Worm (Caenorhabditis elegans) whole organism, young adult: ENCODE results near the gene Y39G8B.7.
A peak's percentile ranks its signal among the peaks of the same experiment; 100 is the strongest.

Experiments
- B0336.3 ChIP-seq: fragments of 200-800 bp; sonication (Bioruptor generic); IDR thresholded peaks from 2 replicates; pipeline ENCODE4 v1.3.6; 2022; ENCODE audit warnings: missing genetic modification characterization, missing compliant biosample characterization
- D2030.7 ChIP-seq: fragments of 200-800 bp; sonication (Bioruptor generic); IDR thresholded peaks from 2 replicates; pipeline ENCODE4 v1.3.6; 2022; ENCODE audit warnings: missing genetic modification reagents, missing genetic modification characterization, missing compliant biosample characterization
- F22D6.2 ChIP-seq: sonication (generic microtip); optimal IDR thresholded peaks from 2 replicates; lab custom pipeline; 2016; ENCODE audit warnings: mild to moderate bottlenecking, missing genetic modification characterization, missing compliant biosample characterization
- F23B12.7 ChIP-seq: sonication (generic microtip); optimal IDR thresholded peaks from 2 replicates; lab custom pipeline; 2017; ENCODE audit warnings: missing genetic modification characterization, mild to moderate bottlenecking, missing compliant biosample characterization, antibody characterized with exemption, moderate library complexity; ENCODE audit not compliant: insufficient read depth
- F37B4.10 ChIP-seq: fragments of 200-800 bp; sonication (Bioruptor generic); IDR thresholded peaks from 2 replicates; pipeline ENCODE4 v1.3.6; 2022; ENCODE audit warnings: missing genetic modification characterization, missing compliant biosample characterization
- F39B2.1 ChIP-seq: fragments of 200-800 bp; sonication (Bioruptor generic); IDR thresholded peaks from 2 replicates; pipeline ENCODE4 v1.3.6; 2022; ENCODE audit warnings: missing genetic modification reagents, missing genetic modification characterization, missing compliant biosample characterization
- F49E8.2 ChIP-seq: sonication (generic microtip); optimal IDR thresholded peaks from 3 replicates; lab custom pipeline; 2017; ENCODE audit warnings: missing genetic modification characterization, mild to moderate bottlenecking, missing compliant biosample characterization, antibody characterized with exemption, moderate library complexity; ENCODE audit not compliant: insufficient read depth
- F57A8.1 ChIP-seq: fragments of 200-800 bp; sonication (Bioruptor generic); optimal IDR thresholded peaks from 2 replicates; lab custom pipeline; 2018; ENCODE audit warnings: mild to moderate bottlenecking, missing genetic modification characterization, moderate library complexity, missing compliant biosample characterization
- F57C9.4 ChIP-seq: sonication (generic microtip); optimal IDR thresholded peaks from 2 replicates; lab custom pipeline; 2017; ENCODE audit warnings: mild to moderate bottlenecking, missing genetic modification characterization, missing compliant biosample characterization
- T26A5.8 ChIP-seq: sonication (generic microtip); optimal IDR thresholded peaks from 2 replicates; lab custom pipeline; 2016; ENCODE audit warnings: missing genetic modification characterization, missing compliant biosample characterization
- Y95B8A.8 ChIP-seq: fragments of 200-800 bp; sonication (Bioruptor generic); IDR thresholded peaks from 2 replicates; pipeline ENCODE4 v1.3.6; 2022; ENCODE audit warnings: missing genetic modification reagents, missing genetic modification characterization, missing compliant biosample characterization
- akir-1 ChIP-seq: fragments of 200-800 bp; sonication (Bioruptor generic); optimal IDR thresholded peaks from 2 replicates; lab custom pipeline; 2018; ENCODE audit warnings: mild to moderate bottlenecking, missing genetic modification characterization, moderate library complexity, missing compliant biosample characterization
- aptf-2 ChIP-seq: fragments of 200-800 bp; sonication (Bioruptor generic); conservative IDR thresholded peaks from 2 replicates; pipeline ENCODE4 v1.3.6; 2022; ENCODE audit warnings: missing genetic modification reagents, missing genetic modification characterization, missing compliant biosample characterization
- attf-5 ChIP-seq: fragments of 200-800 bp; sonication (Bioruptor generic); optimal IDR thresholded peaks from 2 replicates; lab custom pipeline; 2018; ENCODE audit warnings: mild to moderate bottlenecking, missing genetic modification characterization, missing compliant biosample characterization
- attf-6 ChIP-seq: fragments of 200-800 bp; sonication (Bioruptor generic); IDR thresholded peaks from 2 replicates; pipeline ENCODE4 v1.3.6; 2022; ENCODE audit warnings: missing genetic modification reagents, missing genetic modification characterization, missing compliant biosample characterization
- cebp-1 ChIP-seq, 2 experiments: fragments of 200-800 bp in 1 of 2; sonication (Bioruptor generic) in 1 of 2; sonication (generic microtip) in 1 of 2; IDR thresholded peaks in 1 of 2; optimal IDR thresholded peaks in 1 of 2; 2 replicates each; pipeline versions ENCODE4 v1.3.6 to Lab custom; 2017 to 2022; ENCODE audit warnings: missing compliant biosample characterization in 2 of 2, missing genetic modification characterization in 2 of 2, mild to moderate bottlenecking in 1 of 2, missing genetic modification reagents in 1 of 2, moderate library complexity in 1 of 2
- cebp-2 ChIP-seq: fragments of 200-800 bp; sonication (Bioruptor generic); IDR thresholded peaks from 2 replicates; pipeline ENCODE4 v1.3.6; 2022; ENCODE audit warnings: missing genetic modification characterization, missing compliant biosample characterization
- ceh-100 ChIP-seq: fragments of 200-800 bp; sonication (Bioruptor generic); IDR thresholded peaks from 2 replicates; pipeline ENCODE4 v1.3.6; 2022; ENCODE audit warnings: missing genetic modification reagents, missing genetic modification characterization, missing compliant biosample characterization
- chd-7 ChIP-seq: sonication (generic microtip); optimal IDR thresholded peaks from 2 replicates; lab custom pipeline; 2016; ENCODE audit warnings: mild to moderate bottlenecking, missing genetic modification characterization, moderate library complexity, missing compliant biosample characterization
- die-1 ChIP-seq: sonication (generic microtip); optimal IDR thresholded peaks from 2 replicates; lab custom pipeline; 2016; ENCODE audit warnings: missing genotype, mild to moderate bottlenecking, missing genetic modification characterization, missing compliant biosample characterization
- dox-1 ChIP-seq: fragments of 200-800 bp; sonication (Bioruptor generic); IDR thresholded peaks from 2 replicates; pipeline ENCODE4 v1.3.6; 2022; ENCODE audit warnings: missing genetic modification reagents, missing genetic modification characterization, missing compliant biosample characterization
- egl-44 ChIP-seq: fragments of 200-800 bp; sonication (Bioruptor generic); IDR thresholded peaks from 2 replicates; pipeline ENCODE4 v1.3.6; 2022; ENCODE audit warnings: missing genetic modification reagents, missing genetic modification characterization, missing compliant biosample characterization
- ekl-4 ChIP-seq: fragments of 200-800 bp; sonication (Bioruptor generic); IDR thresholded peaks from 2 replicates; pipeline ENCODE4 v1.3.6; 2022; ENCODE audit warnings: missing genetic modification reagents, missing genetic modification characterization, missing compliant biosample characterization
- him-1 ChIP-seq: sonication (generic microtip); optimal IDR thresholded peaks from 2 replicates; lab custom pipeline; 2016; ENCODE audit warnings: missing genotype, missing genetic modification reagents, missing genetic modification characterization, missing compliant biosample characterization
- hlh-12 ChIP-seq: sonication (generic microtip); optimal IDR thresholded peaks from 2 replicates; lab custom pipeline; 2016; ENCODE audit warnings: missing genetic modification characterization, missing compliant biosample characterization
- hlh-26 ChIP-seq: fragments of 200-800 bp; sonication (Bioruptor generic); conservative IDR thresholded peaks from 2 replicates; pipeline ENCODE4 v1.3.6; 2022; ENCODE audit warnings: missing genetic modification reagents, missing genetic modification characterization, missing compliant biosample characterization
- let-526 ChIP-seq: fragments of 200-800 bp; sonication (Bioruptor generic); IDR thresholded peaks from 2 replicates; pipeline ENCODE4 v1.3.6; 2022; ENCODE audit warnings: missing genetic modification reagents, missing genetic modification characterization, missing compliant biosample characterization
- lin-35 ChIP-seq, 3 experiments: fragments of 150-350 bp in 2 of 3; sonication (generic microtip) in 1 of 3; optimal IDR thresholded peaks; 2 replicates each; lab custom pipeline; 2014 to 2018; ENCODE audit warnings: missing biosample characterization in 3 of 3, missing genetic modification characterization in 3 of 3, missing genetic modification reagents in 3 of 3
- lin-40 ChIP-seq: sonication (generic microtip); optimal IDR thresholded peaks from 2 replicates; lab custom pipeline; 2016; ENCODE audit warnings: missing genetic modification characterization, mild to moderate bottlenecking, missing compliant biosample characterization, missing genotype, missing genetic modification reagents
- lin-54 ChIP-seq: fragments of 200-800 bp; sonication (Bioruptor generic); optimal IDR thresholded peaks from 2 replicates; lab custom pipeline; 2018; ENCODE audit warnings: mild to moderate bottlenecking, missing genetic modification characterization, missing compliant biosample characterization
- mes-4 ChIP-seq: sonication (generic microtip); optimal IDR thresholded peaks from 2 replicates; lab custom pipeline; 2016; ENCODE audit warnings: missing genotype, missing genetic modification characterization, missing compliant biosample characterization
- mxl-1 ChIP-seq: sonication (generic microtip); optimal IDR thresholded peaks from 2 replicates; lab custom pipeline; 2016; ENCODE audit warnings: missing genetic modification characterization, missing compliant biosample characterization
- nfya-1 ChIP-seq: sonication (generic microtip); optimal IDR thresholded peaks from 2 replicates; lab custom pipeline; 2017; ENCODE audit warnings: antibody characterized with exemption, missing compliant biosample characterization, missing genetic modification characterization, borderline replicate concordance; ENCODE audit not compliant: insufficient read depth
- nfyb-1 ChIP-seq: fragments of 200-800 bp; sonication (Bioruptor generic); IDR thresholded peaks from 2 replicates; pipeline ENCODE4 v1.3.6; 2022; ENCODE audit warnings: missing genetic modification reagents, missing genetic modification characterization, missing compliant biosample characterization
- nhr-179 ChIP-seq: sonication (generic microtip); optimal IDR thresholded peaks from 2 replicates; lab custom pipeline; 2016; ENCODE audit warnings: mild to moderate bottlenecking, missing genetic modification characterization, missing compliant biosample characterization
- nhr-80 ChIP-seq: sonication (generic microtip); optimal IDR thresholded peaks from 2 replicates; lab custom pipeline; 2016; ENCODE audit warnings: missing genetic modification characterization, missing compliant biosample characterization
- rpc-1 ChIP-seq, 2 experiments: fragments of 150-350 bp in 1 of 2; sonication (generic microtip) in 1 of 2; optimal IDR thresholded peaks; 2 replicates each; lab custom pipeline; 2014 to 2018; ENCODE audit warnings: missing biosample characterization in 1 of 2, missing genetic modification characterization in 1 of 2, missing genetic modification reagents in 1 of 2, missing genotype in 1 of 2
- sea-2 ChIP-seq: fragments of 200-800 bp; sonication (Bioruptor generic); IDR thresholded peaks from 2 replicates; pipeline ENCODE4 v1.3.6; 2022; ENCODE audit warnings: missing genetic modification characterization, missing compliant biosample characterization
- snpc-1.3 ChIP-seq: sonication (generic microtip); optimal IDR thresholded peaks from 2 replicates; lab custom pipeline; 2017; ENCODE audit warnings: missing genetic modification characterization, mild to moderate bottlenecking, missing compliant biosample characterization, antibody characterized with exemption, moderate library complexity, missing genotype, missing genetic modification reagents; ENCODE audit not compliant: insufficient read depth
- somi-1 ChIP-seq: fragments of 200-800 bp; sonication (Bioruptor generic); optimal IDR thresholded peaks from 2 replicates; lab custom pipeline; 2018; ENCODE audit warnings: mild to moderate bottlenecking, missing genetic modification characterization, missing compliant biosample characterization
- tbp1 ChIP-seq: fragments of 200-800 bp; sonication (Bioruptor generic); optimal IDR thresholded peaks from 2 replicates; lab custom pipeline; 2018; ENCODE audit warnings: mild to moderate bottlenecking, missing genetic modification characterization, missing compliant biosample characterization
- tlf-1 ChIP-seq: fragments of 200-800 bp; sonication (Bioruptor generic); optimal IDR thresholded peaks from 2 replicates; lab custom pipeline; 2018; ENCODE audit warnings: mild to moderate bottlenecking, missing genetic modification characterization, missing compliant biosample characterization
- xnd-1 ChIP-seq: sonication (generic microtip); optimal IDR thresholded peaks from 2 replicates; lab custom pipeline; 2016; ENCODE audit warnings: missing genotype, missing genetic modification reagents, missing genetic modification characterization, missing compliant biosample characterization
- ztf-22 ChIP-seq: fragments of 200-800 bp; sonication (Bioruptor generic); optimal IDR thresholded peaks from 2 replicates; lab custom pipeline; 2018; ENCODE audit warnings: mild to moderate bottlenecking, missing genetic modification characterization, moderate library complexity, missing compliant biosample characterization
- ztf-3 ChIP-seq: fragments of 200-800 bp; sonication (Bioruptor generic); optimal IDR thresholded peaks from 2 replicates; lab custom pipeline; 2018; ENCODE audit warnings: mild to moderate bottlenecking, missing genetic modification characterization, missing compliant biosample characterization

Y39G8B.7 gene

ce11 chrII:13957437-13957836, 37.4 kb downstream of the Y39G8B.7 start, which contains the start of gene zip-3:
TSS of gene zip-3 (minus strand) at chrII:13957457.
- TF ChIP-seq xnd-1 (tag; lab: Kevin White, UChicago) (no peak), akir-1 (no peak), snpc-1.3 (tag; lab: Kevin White, UChicago) (no peak), F39B2.1 (GFP tag; lab: Robert Waterston, UW) (no peak), nhr-80 (tag; lab: Kevin White, UChicago) (peak; percentile 64), rpc-1 (optimal IDR thresholded peaks at IDR 0.05; lab: Kevin White, UChicago) (no peak), rpc-1 (tag; optimal IDR thresholded peaks at IDR 0.05; lab: Kevin White, UChicago) (no peak), attf-6 (GFP tag; lab: Robert Waterston, UW) (no peak), cebp-1 (GFP tag; IDR thresholded peaks at IDR 0.05; lab: Robert Waterston, UW) (no peak), cebp-1 (tag; optimal IDR thresholded peaks at IDR 0.05; lab: Kevin White, UChicago) (no peak)
- TF ChIP-seq, all 124 proteins: peak for 1

- TF ChIP-seq tbp1 (peak; percentile 18), aptf-2 (GFP tag; lab: Robert Waterston, UW) (no peak), nfyb-1 (GFP tag; lab: Robert Waterston, UW) (peak; percentile 81), F57A8.1 (GFP tag; lab: Kevin White, UChicago) (no peak), egl-44 (GFP tag; lab: Robert Waterston, UW) (no peak), dox-1 (GFP tag; lab: Robert Waterston, UW) (peak; percentile 62; the same call in 1 of the 2 replicates), F57C9.4 (no peak), ztf-3 (GFP tag; lab: Kevin White, UChicago) (no peak), lin-35 (GFP tag; optimal IDR thresholded peaks at IDR 0.05; lab: Kevin White, UChicago) (no peak), mxl-1 (tag; lab: Kevin White, UChicago) (no peak), T26A5.8 (no peak), somi-1 (no peak), ekl-4 (GFP tag; lab: Robert Waterston, UW) (no peak), ceh-100 (GFP tag; lab: Robert Waterston, UW) (no peak), attf-5 (peak; percentile 35), mes-4 (tag; lab: Kevin White, UChicago) (no peak), F39B2.1 (GFP tag; lab: Robert Waterston, UW) (no peak), hlh-26 (no peak), chd-7 (peak; percentile 3), snpc-1.3 (tag; lab: Kevin White, UChicago) (no peak), F23B12.7 (tag; lab: Kevin White, UChicago) (no peak), F49E8.2 (tag; lab: Kevin White, UChicago) (no peak), him-1 (tag; lab: Kevin White, UChicago) (no peak), let-526 (no peak), lin-40 (tag; lab: Kevin White, UChicago) (no peak), F22D6.2 (no peak), tlf-1 (GFP tag; lab: Kevin White, UChicago) (no peak), nhr-179 (tag; lab: Kevin White, UChicago) (no peak), ztf-22 (peak; percentile 40), B0336.3 (GFP tag; lab: Robert Waterston, UW) (0 out of 2 replicates have a peak, but pooled peaks have one; percentile 27), hlh-12 (no peak), D2030.7 (no peak), die-1 (tag; lab: Kevin White, UChicago) (no peak), F37B4.10 (no peak), xnd-1 (tag; lab: Kevin White, UChicago) (no peak), rpc-1 (optimal IDR thresholded peaks at IDR 0.05; lab: Kevin White, UChicago) (no peak), rpc-1 (tag; optimal IDR thresholded peaks at IDR 0.05; lab: Kevin White, UChicago) (no peak), nfya-1 (tag; lab: Kevin White, UChicago) (no peak), lin-54 (GFP tag; lab: Kevin White, UChicago) (no peak), Y95B8A.8 (GFP tag; lab: Robert Waterston, UW) (no peak), sea-2 (GFP tag; lab: Robert Waterston, UW) (no peak), cebp-1 (GFP tag; IDR thresholded peaks at IDR 0.05; lab: Robert Waterston, UW) (peak; percentile 40; the same call in 1 of the 2 replicates), cebp-1 (tag; optimal IDR thresholded peaks at IDR 0.05; lab: Kevin White, UChicago) (peak; percentile 48), cebp-2 (GFP tag; lab: Robert Waterston, UW) (no peak)
Observed at ce11 chrII:13956529-13956928, 38.3 kb downstream of the Y39G8B.7 start.
